Fruit fly (Drosophila melanogaster) whole organism: ENCODE results near the gene CG7695.

Experiments
- CG8478 ChIP-seq: fragments of >200 bp; optimal IDR thresholded peaks from 2 replicates; lab custom pipeline; 2018; ENCODE audit warnings: inconsistent platforms
- Dll ChIP-seq: fragments of >200 bp; optimal IDR thresholded peaks from 2 replicates; lab custom pipeline; 2017
- EcR ChIP-seq, 2 experiments: fragments of >200 bp; optimal IDR thresholded peaks; 2 replicates each; lab custom pipeline; 2017; ENCODE audit warnings: missing biosample characterization in 2 of 2, missing genetic modification characterization in 2 of 2, missing genetic modification reagents in 2 of 2
- pan ChIP-seq: fragments of >200 bp; optimal IDR thresholded peaks from 2 replicates; lab custom pipeline; 2017
- psq ChIP-seq: fragments of >200 bp; optimal IDR thresholded peaks from 2 replicates; lab custom pipeline; 2017
- usp ChIP-seq: fragments of >200 bp; optimal IDR thresholded peaks from 2 replicates; lab custom pipeline; 2017; ENCODE audit warnings: missing biosample characterization, missing genetic modification characterization, mixed read lengths

- TF ChIP-seq usp (GFP tag; lab: Kevin White, UChicago) (no peak), CG8478 (lab: Kevin White, UChicago) (no peak), EcR (GFP tag; optimal IDR thresholded peaks at IDR 0.05; lab: Kevin White, UChicago) (no peak), psq (lab: Kevin White, UChicago) (no peak), pan (no peak), Dll (lab: Kevin White, UChicago) (no peak)
Measured at dm6 chr3R:18590754-18591153, 26.6 kb downstream of the CG7695 start, which contains the start of gene qin.
